Worm (Caenorhabditis elegans): ENCODE measurements around the gene F46B6.6.
A peak's percentile ranks its signal among the peaks of the same experiment; 100 is the strongest.

Gene F46B6.6

ce11 chrV:9789657-9790261 lies 3.1 kb upstream of the F46B6.6 start, which contains the start of gene ztf-7 (continued):
- TF ChIP-seq B0336.3 (GFP tag; IDR thresholded peaks at IDR 0.05) (peak; percentile 98), D2030.7 (GFP tag; IDR thresholded peaks at IDR 0.05) (peak; percentile 26; the same call in 1 of the 2 replicates), rcor-1 (GFP tag; IDR thresholded peaks at IDR 0.05) (peak; percentile 92), unc-130 (GFP tag; optimal IDR thresholded peaks at IDR 0.05) (no peak), egrh-3 (GFP tag; IDR thresholded peaks at IDR 0.05) (no peak), zim-3 (tag; optimal IDR thresholded peaks at IDR 0.05) (no peak), mes-4 (tag; optimal IDR thresholded peaks at IDR 0.05) (no peak), ekl-4 (GFP tag; IDR thresholded peaks at IDR 0.05) (peak; percentile 96), nhr-80 (tag; optimal IDR thresholded peaks at IDR 0.05) (peak; percentile 99), bed-2 (GFP tag; IDR thresholded peaks at IDR 0.05) (no peak), K11D2.4 (GFP tag; IDR thresholded peaks at IDR 0.05) (peak; percentile 96), cebp-1 (GFP tag; IDR thresholded peaks at IDR 0.05) (peak; percentile 75), cebp-1 (tag; optimal IDR thresholded peaks at IDR 0.05) (peak; percentile 96), rec-8 (tag; optimal IDR thresholded peaks at IDR 0.05) (no peak), F37B4.10 (GFP tag; IDR thresholded peaks at IDR 0.05) (0 out of 2 replicates have a peak, but pooled peaks have one; percentile 78), T26A5.8 (tag; optimal IDR thresholded peaks at IDR 0.05) (no peak), nhr-90 (tag; optimal IDR thresholded peaks at IDR 0.05) (peak; percentile 77), ama-1 (optimal IDR thresholded peaks at IDR 0.05) (no peak), ama-1 (GFP tag; optimal IDR thresholded peaks at IDR 0.05) (no peak), madf-8 (GFP tag; conservative IDR thresholded peaks at IDR 0.05) (no peak)

- no peak for TF ChIP-seq dpff-1 (tag; optimal IDR thresholded peaks at IDR 0.05)
- TF ChIP-seq xnd-1 (tag; optimal IDR thresholded peaks at IDR 0.05) = peak; percentile 49
- TF ChIP-seq rec-8 (tag; optimal IDR thresholded peaks at IDR 0.05) = no peak
- no peak for TF ChIP-seq lin-40 (tag; optimal IDR thresholded peaks at IDR 0.05)
- no peak for TF ChIP-seq lag-1 (GFP tag; IDR thresholded peaks at IDR 0.05)
- peak; percentile 6; the same call in 1 of the 2 replicates for TF ChIP-seq F33H1.4 (GFP tag; IDR thresholded peaks at IDR 0.05)
- TF ChIP-seq Y95B8A.8 (GFP tag; IDR thresholded peaks at IDR 0.05) = no peak
- TF ChIP-seq dox-1 (GFP tag; IDR thresholded peaks at IDR 0.05) = no peak
- peak; percentile 82 for TF ChIP-seq madf-6 (GFP tag; IDR thresholded peaks at IDR 0.05)
- TF ChIP-seq F52B5.7 (tag; optimal IDR thresholded peaks at IDR 0.05) = no peak
- TF ChIP-seq Y67H2A.10 (GFP tag; conservative IDR thresholded peaks at IDR 0.05) = no peak
- TF ChIP-seq hlh-12 (tag; optimal IDR thresholded peaks at IDR 0.05) = no peak
- TF ChIP-seq tbp1 (GFP tag; optimal IDR thresholded peaks at IDR 0.05) = no peak
- TF ChIP-seq die-1 (tag; optimal IDR thresholded peaks at IDR 0.05) = no peak
- no peak for TF ChIP-seq nhr-179 (tag; optimal IDR thresholded peaks at IDR 0.05)
- no peak for TF ChIP-seq pha-4 (tag; optimal IDR thresholded peaks at IDR 0.05)
- TF ChIP-seq tbx-9 (tag; optimal IDR thresholded peaks at IDR 0.05; ENCODE audit: borderline replicate concordance) = no peak
- TF ChIP-seq efl-1 (GFP tag; optimal IDR thresholded peaks at IDR 0.05) = peak; percentile 56
- peak; percentile 21 for TF ChIP-seq dpl-1 (GFP tag; optimal IDR thresholded peaks at IDR 0.05)
- TF ChIP-seq attf-6 (GFP tag; IDR thresholded peaks at IDR 0.05) = no peak
- no peak for TF ChIP-seq F10E7.11 (tag; optimal IDR thresholded peaks at IDR 0.05)
- no peak for TF ChIP-seq nfya-2 (GFP tag; IDR thresholded peaks at IDR 0.05)
- no peak for TF ChIP-seq nhr-90 (tag; optimal IDR thresholded peaks at IDR 0.05)
- TF ChIP-seq B0261.1 (tag; optimal IDR thresholded peaks at IDR 0.05) = no peak
- TF ChIP-seq somi-1 (GFP tag; optimal IDR thresholded peaks at IDR 0.05) = no peak
- no peak for TF ChIP-seq rcor-1 (GFP tag; IDR thresholded peaks at IDR 0.05)
- no peak for TF ChIP-seq hmg-20 (GFP tag; IDR thresholded peaks at IDR 0.05)
- TF ChIP-seq mcd-1 (GFP tag; IDR thresholded peaks at IDR 0.05) = no peak
- TF ChIP-seq egrh-3 (GFP tag; IDR thresholded peaks at IDR 0.05) = no peak
- no peak for TF ChIP-seq cebp-2 (GFP tag; IDR thresholded peaks at IDR 0.05)
- TF ChIP-seq D2030.7 (GFP tag; IDR thresholded peaks at IDR 0.05) = no peak
- TF ChIP-seq egl-18 (GFP tag; IDR thresholded peaks at IDR 0.05) = no peak
- TF ChIP-seq F39B2.1 (GFP tag; IDR thresholded peaks at IDR 0.05) = no peak
- TF ChIP-seq snpc-3.4 (tag; optimal IDR thresholded peaks at IDR 0.05) = no peak
Observed at ce11 chrV:9784215-9784614, 2.5 kb downstream of the F46B6.6 start.

Measured in whole organism, young adult.